Fruit fly (Drosophila melanogaster) whole organism, prepupa: ENCODE data around the gene elav.

Experiments used
- CG10631 ChIP-seq: fragments of 200-800 bp; sonication (Bioruptor generic); optimal IDR thresholded peaks from 2 replicates; lab custom pipeline; 2016; ENCODE audit warnings: missing biosample characterization, missing genetic modification characterization
- CG10669 ChIP-seq: fragments of 200-800 bp; sonication (Bioruptor generic); optimal IDR thresholded peaks from 3 replicates; lab custom pipeline; 2018; ENCODE audit warnings: missing biosample characterization, mild to moderate bottlenecking, missing genetic modification characterization, moderate library complexity
- CG11762 ChIP-seq: fragments of 200-800 bp; sonication (Bioruptor generic); optimal IDR thresholded peaks from 3 replicates; lab custom pipeline; 2016; ENCODE audit warnings: missing biosample characterization, missing genetic modification characterization; ENCODE audit not compliant: insufficient read depth
- CG1621 ChIP-seq: fragments of 200-800 bp; sonication (Bioruptor generic); optimal IDR thresholded peaks from 3 replicates; lab custom pipeline; 2018; ENCODE audit warnings: missing biosample characterization, mild to moderate bottlenecking, missing genetic modification characterization
- CG16779 ChIP-seq: fragments of 200-800 bp; sonication (Bioruptor generic); optimal IDR thresholded peaks from 3 replicates; lab custom pipeline; 2017; ENCODE audit warnings: missing biosample characterization, mild to moderate bottlenecking, missing genetic modification characterization
- CG3032 ChIP-seq: fragments of 200-800 bp; optimal IDR thresholded peaks from 2 replicates; lab custom pipeline; 2019; ENCODE audit warnings: missing biosample characterization, mild to moderate bottlenecking, missing genetic modification characterization, moderate library complexity
- CG31627 ChIP-seq: fragments of 200-800 bp; sonication (Bioruptor generic); optimal IDR thresholded peaks from 3 replicates; lab custom pipeline; 2016; ENCODE audit warnings: missing biosample characterization, missing genetic modification characterization
- CG3919 ChIP-seq: fragments of 200-800 bp; sonication (Bioruptor generic); optimal IDR thresholded peaks from 3 replicates; lab custom pipeline; 2016; ENCODE audit warnings: missing biosample characterization, missing genetic modification characterization
- CG4318 ChIP-seq: fragments of 200-800 bp; sonication (Bioruptor generic); optimal IDR thresholded peaks from 3 replicates; lab custom pipeline; 2017; ENCODE audit warnings: missing biosample characterization, mild to moderate bottlenecking, missing genetic modification characterization
- CG6276 ChIP-seq: fragments of 200-800 bp; sonication (Bioruptor generic); optimal IDR thresholded peaks from 2 replicates; lab custom pipeline; 2017; ENCODE audit warnings: missing biosample characterization, mild to moderate bottlenecking, missing genetic modification characterization
- CG6808 ChIP-seq: fragments of 200-800 bp; sonication (Bioruptor generic); optimal IDR thresholded peaks from 3 replicates; lab custom pipeline; 2017; ENCODE audit warnings: missing biosample characterization, missing genetic modification characterization, mild to moderate bottlenecking, moderate library complexity, missing genetic modification reagents
- CG7368 ChIP-seq: fragments of 200-800 bp; sonication (Bioruptor generic); optimal IDR thresholded peaks from 3 replicates; lab custom pipeline; 2016; ENCODE audit warnings: missing biosample characterization, missing genetic modification characterization
- CG8119 ChIP-seq: fragments of 200-800 bp; sonication (Bioruptor generic); IDR thresholded peaks from 3 replicates; pipeline ENCODE4 v1.3.6; 2022; ENCODE audit warnings: missing biosample characterization, missing genetic modification characterization
- CG9139 ChIP-seq: fragments of 200-800 bp; sonication (Bioruptor generic); optimal IDR thresholded peaks from 3 replicates; lab custom pipeline; 2017; ENCODE audit warnings: missing biosample characterization, mild to moderate bottlenecking, missing genetic modification characterization
- Eip75B ChIP-seq: fragments of 200-800 bp; sonication (Bioruptor generic); optimal IDR thresholded peaks from 3 replicates; lab custom pipeline; 2016; ENCODE audit warnings: missing biosample characterization, missing genetic modification characterization
- Ets96B ChIP-seq: fragments of 200-800 bp; optimal IDR thresholded peaks from 2 replicates; lab custom pipeline; 2019; ENCODE audit warnings: missing biosample characterization, mild to moderate bottlenecking, missing genetic modification characterization, moderate library complexity
- Hr38 ChIP-seq: sonication (Bioruptor generic); optimal IDR thresholded peaks from 2 replicates; lab custom pipeline; 2016; ENCODE audit warnings: missing biosample characterization, missing genetic modification characterization
- Hr39 ChIP-seq: fragments of 200-800 bp; sonication (Bioruptor generic); optimal IDR thresholded peaks from 2 replicates; lab custom pipeline; 2016; ENCODE audit warnings: missing biosample characterization, missing genetic modification characterization
- Hr4 ChIP-seq: fragments of 200-800 bp; sonication (Bioruptor generic); optimal IDR thresholded peaks from 3 replicates; lab custom pipeline; 2016; ENCODE audit warnings: missing biosample characterization, missing genetic modification characterization
- Smox ChIP-seq: fragments of 200-800 bp; sonication (Bioruptor generic); optimal IDR thresholded peaks from 3 replicates; lab custom pipeline; 2016; ENCODE audit warnings: missing biosample characterization, missing genetic modification characterization
- Sox102F ChIP-seq: fragments of 200-800 bp; sonication (Bioruptor generic); optimal IDR thresholded peaks from 2 replicates; lab custom pipeline; 2016; ENCODE audit warnings: missing biosample characterization, mild to moderate bottlenecking, missing genetic modification characterization
- cyc ChIP-seq: fragments of 200-800 bp; sonication (Bioruptor generic); optimal IDR thresholded peaks from 3 replicates; lab custom pipeline; 2016; ENCODE audit warnings: missing biosample characterization, missing genetic modification characterization
- dac ChIP-seq: fragments of 200-800 bp; sonication (Bioruptor generic); optimal IDR thresholded peaks from 2 replicates; lab custom pipeline; 2017; ENCODE audit warnings: missing biosample characterization, mild to moderate bottlenecking, missing genetic modification characterization
- fd85E ChIP-seq: fragments of 200-800 bp; sonication (Bioruptor generic); optimal IDR thresholded peaks from 3 replicates; lab custom pipeline; 2016; ENCODE audit warnings: missing biosample characterization, missing genetic modification characterization
- fkh ChIP-seq: fragments of 200-800 bp; sonication (Bioruptor generic); optimal IDR thresholded peaks from 3 replicates; lab custom pipeline; 2017; ENCODE audit warnings: missing biosample characterization, mild to moderate bottlenecking, missing genetic modification characterization, moderate library complexity
- net ChIP-seq: fragments of 200-800 bp; sonication (Bioruptor generic); optimal IDR thresholded peaks from 3 replicates; lab custom pipeline; 2016; ENCODE audit warnings: missing biosample characterization, missing genetic modification characterization
- pdm3 ChIP-seq: fragments of 200-800 bp; sonication (Bioruptor generic); optimal IDR thresholded peaks from 3 replicates; lab custom pipeline; 2016; ENCODE audit warnings: missing biosample characterization, missing genetic modification characterization
- salr ChIP-seq, 2 experiments: fragments of 200-800 bp; sonication (Bioruptor generic); optimal IDR thresholded peaks; 3 replicates each; lab custom pipeline; 2016 to 2018; ENCODE audit warnings: missing biosample characterization in 2 of 2, missing genetic modification characterization in 2 of 2, mild to moderate bottlenecking in 1 of 2
- ss ChIP-seq, 2 experiments: fragments of 200-800 bp; sonication (Bioruptor generic); optimal IDR thresholded peaks; 2 replicates in 1 of 2; 3 replicates in 1 of 2; lab custom pipeline; 2017 to 2018; ENCODE audit warnings: mild to moderate bottlenecking in 2 of 2, missing biosample characterization in 2 of 2, missing genetic modification characterization in 2 of 2, moderate library complexity in 1 of 2
- svp ChIP-seq: fragments of 200-800 bp; sonication (Bioruptor generic); peaks from one replicate; lab custom pipeline; 2016; ENCODE audit warnings: missing biosample characterization, missing genetic modification characterization
- topi ChIP-seq: fragments of 200-800 bp; sonication (Bioruptor generic); optimal IDR thresholded peaks from 3 replicates; lab custom pipeline; 2016; ENCODE audit warnings: missing biosample characterization, missing genetic modification characterization
- vri ChIP-seq: fragments of 200-800 bp; sonication (Bioruptor generic); optimal IDR thresholded peaks from 3 replicates; lab custom pipeline; 2016; ENCODE audit warnings: missing biosample characterization, mild to moderate bottlenecking, missing genetic modification characterization

The elav gene

DNA sequence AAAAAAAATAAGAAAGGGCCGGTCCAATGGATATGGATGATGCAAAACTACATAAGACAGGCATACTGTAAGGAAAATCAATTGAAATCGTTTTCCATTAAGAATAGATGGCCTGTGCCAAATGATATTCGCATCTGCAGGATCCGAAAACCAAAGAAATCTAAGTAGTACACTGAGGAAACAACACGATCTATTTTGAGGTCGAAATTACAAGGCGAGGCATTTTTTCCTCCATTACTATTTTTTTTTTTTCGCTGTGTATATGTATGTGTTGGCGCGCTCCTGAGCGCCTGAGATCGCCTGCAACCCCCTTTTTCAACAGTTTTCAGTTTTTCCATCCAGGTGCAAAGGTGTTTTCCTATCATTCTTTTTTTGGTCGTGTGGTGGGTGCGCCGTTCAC is 59.1 kb downstream of the elav start:
- TF ChIP-seq Ets96B (tag; lab: Kevin White, UChicago) (no peak), CG10669 (no peak), CG6276 (GFP tag; lab: Kevin White, UChicago) (no peak), CG10631 (no peak), Hr39 (no peak), salr (GFP tag; optimal IDR thresholded peaks at IDR 0.05; lab: Kevin White, UChicago) (no peak), CG1621 (tag; lab: Kevin White, UChicago) (no peak), CG6808 (GFP tag; lab: Kevin White, UChicago) (no peak), vri (GFP tag; lab: Kevin White, UChicago) (no peak), CG9139 (no peak), CG3919 (no peak), Smox (GFP tag; lab: Kevin White, UChicago) (no peak), cyc (GFP tag; lab: Kevin White, UChicago) (no peak), CG7368 (no peak), Hr38 (GFP tag; lab: Kevin White, UChicago) (no peak), CG3032 (no peak), CG4318 (GFP tag; lab: Kevin White, UChicago) (no peak), CG11762 (no peak), CG16779 (tag; lab: Kevin White, UChicago) (no peak), CG8119 (GFP tag; lab: Robert Waterston, UW) (no peak)

DNA sequence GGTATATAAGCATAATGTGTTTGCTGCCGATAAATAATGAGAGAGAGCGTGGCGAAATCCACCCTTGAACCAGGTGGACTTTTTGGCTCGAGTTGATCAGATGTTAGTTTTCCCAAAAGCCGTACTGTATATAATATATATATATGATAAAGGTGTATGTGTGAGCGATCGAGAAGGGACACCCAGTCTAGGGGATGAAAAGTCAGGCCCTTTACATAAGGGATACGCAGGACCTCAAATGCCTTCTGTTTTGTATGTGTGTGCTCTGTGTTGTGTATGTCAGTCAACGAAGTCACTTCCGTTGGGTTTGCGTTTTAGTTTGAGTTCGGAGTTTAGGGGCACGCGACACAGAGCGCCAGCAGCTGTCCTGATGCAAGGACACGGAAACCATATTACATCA is 62.6 kb downstream of the elav start, which contains the start of gene ase:
ase (plus strand) TSS at position 301 of the 400 bp plus-strand sequence.
- TF ChIP-seq Hr4 (GFP tag; lab: Kevin White, UChicago) (no peak), topi (GFP tag; lab: Kevin White, UChicago) (no peak), pdm3 (GFP tag; lab: Kevin White, UChicago) (no peak), fd85E (GFP tag; lab: Kevin White, UChicago) (no peak), fkh (no peak), CG6276 (GFP tag; lab: Kevin White, UChicago) (no peak), dac (GFP tag; lab: Kevin White, UChicago) (no peak), Sox102F (GFP tag; lab: Kevin White, UChicago) (no peak), CG16779 (tag; lab: Kevin White, UChicago) (no peak), svp (GFP tag; lab: Kevin White, UChicago) (no peak), ss (GFP tag; optimal IDR thresholded peaks at IDR 0.05; lab: Kevin White, UChicago) (no peak), CG10631 (no peak), CG31627 (GFP tag; lab: Kevin White, UChicago) (no peak), CG10669 (no peak), Smox (GFP tag; lab: Kevin White, UChicago) (no peak), salr (GFP tag; optimal IDR thresholded peaks at IDR 0.05; lab: Kevin White, UChicago) (no peak), net (GFP tag; lab: Kevin White, UChicago) (no peak), Eip75B (GFP tag; lab: Kevin White, UChicago) (no peak)
